Worm (Caenorhabditis elegans) whole organism, L2 larva: Measurements from ENCODE around the gene C31A11.13.

Source experiments
- C34F6.9 ChIP-seq: fragments of 150-350 bp; optimal IDR thresholded peaks from 2 replicates; lab custom pipeline; 2014; ENCODE audit warnings: missing biosample characterization, missing genetic modification characterization
- F13H6.1 ChIP-seq: sonication (generic microtip); optimal IDR thresholded peaks from 2 replicates; lab custom pipeline; 2016; ENCODE audit warnings: missing genetic modification characterization, missing compliant biosample characterization
- R02D3.7 ChIP-seq: fragments of 150-350 bp; optimal IDR thresholded peaks from 2 replicates; lab custom pipeline; 2014; ENCODE audit warnings: missing biosample characterization, missing genetic modification characterization
- ZK546.5 ChIP-seq: sonication (generic microtip); optimal IDR thresholded peaks from 2 replicates; lab custom pipeline; 2017; ENCODE audit warnings: missing biosample characterization, missing genetic modification characterization
- alr-1 ChIP-seq: fragments of 150-350 bp; optimal IDR thresholded peaks from 2 replicates; lab custom pipeline; 2014; ENCODE audit warnings: missing biosample characterization, missing genetic modification characterization
- ama-1 ChIP-seq: fragments of 150-350 bp; optimal IDR thresholded peaks from 2 replicates; lab custom pipeline; 2018; ENCODE audit warnings: inconsistent platforms
- blmp-1 ChIP-seq: sonication (generic microtip); optimal IDR thresholded peaks from 2 replicates; lab custom pipeline; 2017; ENCODE audit warnings: missing genetic modification characterization, mild to moderate bottlenecking, missing compliant biosample characterization, antibody characterized with exemption, moderate library complexity; ENCODE audit not compliant: insufficient read depth
- ceh-16 ChIP-seq: fragments of 150-350 bp; optimal IDR thresholded peaks from 2 replicates; lab custom pipeline; 2014; ENCODE audit warnings: missing biosample characterization, missing genetic modification characterization
- ceh-82 ChIP-seq: fragments of 150-350 bp; optimal IDR thresholded peaks from 2 replicates; lab custom pipeline; 2014; ENCODE audit warnings: missing biosample characterization, missing genetic modification characterization
- dmd-4 ChIP-seq: sonication (generic microtip); optimal IDR thresholded peaks from 2 replicates; lab custom pipeline; 2017; ENCODE audit warnings: missing biosample characterization, missing genetic modification characterization
- egl-27 ChIP-seq: sonication (generic microtip); optimal IDR thresholded peaks from 3 replicates; lab custom pipeline; 2017; ENCODE audit warnings: missing biosample characterization, missing genetic modification reagents, missing genetic modification characterization
- elt-1 ChIP-seq: fragments of 150-350 bp; optimal IDR thresholded peaks from 2 replicates; lab custom pipeline; 2014; ENCODE audit warnings: missing biosample characterization, missing genetic modification characterization
- elt-3 ChIP-seq: sonication (generic microtip); optimal IDR thresholded peaks from 2 replicates; lab custom pipeline; 2017; ENCODE audit warnings: missing biosample characterization, missing genetic modification characterization
- fos-1 ChIP-seq: fragments of 150-350 bp; optimal IDR thresholded peaks from 2 replicates; lab custom pipeline; 2014; ENCODE audit warnings: missing biosample characterization, missing genetic modification characterization
- gmeb-1 ChIP-seq: fragments of 150-350 bp; optimal IDR thresholded peaks from 2 replicates; lab custom pipeline; 2014; ENCODE audit warnings: missing biosample characterization, missing genetic modification characterization
- lin-13 ChIP-seq: fragments of 150-350 bp; optimal IDR thresholded peaks from 2 replicates; lab custom pipeline; 2014; ENCODE audit warnings: missing biosample characterization, missing genetic modification reagents, missing genetic modification characterization
- lsy-2 ChIP-seq, 2 experiments: fragments of 150-350 bp in 1 of 2; sonication (generic microtip) in 1 of 2; optimal IDR thresholded peaks; 2 replicates each; lab custom pipeline; 2014 to 2017; ENCODE audit warnings: missing biosample characterization in 2 of 2, missing genetic modification characterization in 2 of 2
- mab-5 ChIP-seq: fragments of 150-350 bp; optimal IDR thresholded peaks from 2 replicates; lab custom pipeline; 2014; ENCODE audit warnings: missing biosample characterization, missing genetic modification characterization
- mbf-1 ChIP-seq: sonication (generic microtip); optimal IDR thresholded peaks from 2 replicates; lab custom pipeline; 2017; ENCODE audit warnings: missing biosample characterization, missing genetic modification characterization
- mdl-1 ChIP-seq, 2 experiments: fragments of 150-350 bp in 1 of 2; sonication (generic microtip) in 1 of 2; optimal IDR thresholded peaks; 2 replicates each; lab custom pipeline; 2017; ENCODE audit warnings: missing biosample characterization in 2 of 2, missing genetic modification characterization in 2 of 2
- nhr-10 ChIP-seq: sonication (generic microtip); optimal IDR thresholded peaks from 2 replicates; lab custom pipeline; 2017; ENCODE audit warnings: missing biosample characterization, missing genetic modification characterization
- nhr-11 ChIP-seq: fragments of 150-350 bp; optimal IDR thresholded peaks from 2 replicates; lab custom pipeline; 2014; ENCODE audit warnings: missing biosample characterization, missing genetic modification characterization
- nhr-12 ChIP-seq: fragments of 150-350 bp; optimal IDR thresholded peaks from 2 replicates; lab custom pipeline; 2014; ENCODE audit warnings: missing biosample characterization, missing genetic modification characterization
- nhr-129 ChIP-seq: fragments of 150-350 bp; optimal IDR thresholded peaks from 2 replicates; lab custom pipeline; 2014; ENCODE audit warnings: missing biosample characterization, missing genetic modification characterization
- nhr-23 ChIP-seq: fragments of 150-350 bp; optimal IDR thresholded peaks from 2 replicates; lab custom pipeline; 2014; ENCODE audit warnings: missing biosample characterization, missing genetic modification reagents, missing genetic modification characterization
- nhr-237 ChIP-seq: fragments of 150-350 bp; optimal IDR thresholded peaks from 2 replicates; lab custom pipeline; 2014; ENCODE audit warnings: missing biosample characterization, missing genetic modification characterization
- nhr-25 ChIP-seq: fragments of 150-350 bp; sonication (generic microtip); optimal IDR thresholded peaks from 3 replicates; lab custom pipeline; 2014; ENCODE audit warnings: missing biosample characterization, missing genetic modification characterization
- nhr-6 ChIP-seq: fragments of 150-350 bp; optimal IDR thresholded peaks from 2 replicates; lab custom pipeline; 2014; ENCODE audit warnings: missing biosample characterization, missing genetic modification characterization
- peb-1 ChIP-seq: fragments of 150-350 bp; optimal IDR thresholded peaks from 2 replicates; lab custom pipeline; 2014; ENCODE audit warnings: missing biosample characterization, missing genetic modification characterization
- sem-4 ChIP-seq: fragments of 150-350 bp; optimal IDR thresholded peaks from 2 replicates; lab custom pipeline; 2014; ENCODE audit warnings: missing biosample characterization, missing genetic modification reagents, missing genetic modification characterization
- sma-3 ChIP-seq: sonication (generic microtip); optimal IDR thresholded peaks from 2 replicates; lab custom pipeline; 2016; ENCODE audit warnings: missing genetic modification reagents, missing genetic modification characterization, missing compliant biosample characterization
- sma-9 ChIP-seq, 2 experiments: fragments of 150-350 bp in 1 of 2; sonication (generic microtip) in 1 of 2; optimal IDR thresholded peaks; 2 replicates each; lab custom pipeline; 2014 to 2016; ENCODE audit warnings: missing genetic modification characterization in 2 of 2, mild to moderate bottlenecking in 1 of 2, missing biosample characterization in 1 of 2, missing compliant biosample characterization in 1 of 2, missing genetic modification reagents in 1 of 2, moderate library complexity in 1 of 2
- unc-62 ChIP-seq: fragments of 150-350 bp; optimal IDR thresholded peaks from 2 replicates; lab custom pipeline; 2014; ENCODE audit warnings: missing biosample characterization, missing genetic modification reagents, missing genetic modification characterization
- zag-1 ChIP-seq: fragments of 150-350 bp; optimal IDR thresholded peaks from 2 replicates; lab custom pipeline; 2014; ENCODE audit warnings: missing biosample characterization, missing genetic modification characterization
- ztf-1 ChIP-seq: fragments of 200-800 bp; sonication (Bioruptor generic); conservative IDR thresholded peaks from 2 replicates; pipeline ENCODE4 v1.3.6; 2022; ENCODE audit warnings: missing genetic modification characterization, missing compliant biosample characterization
- ztf-11 ChIP-seq: sonication (generic microtip); optimal IDR thresholded peaks from 2 replicates; lab custom pipeline; 2017; ENCODE audit warnings: missing biosample characterization, missing genetic modification characterization
- ztf-4 ChIP-seq: fragments of 150-350 bp; optimal IDR thresholded peaks from 2 replicates; lab custom pipeline; 2014; ENCODE audit warnings: missing biosample characterization, missing genetic modification characterization

Gene C31A11.13

DNA sequence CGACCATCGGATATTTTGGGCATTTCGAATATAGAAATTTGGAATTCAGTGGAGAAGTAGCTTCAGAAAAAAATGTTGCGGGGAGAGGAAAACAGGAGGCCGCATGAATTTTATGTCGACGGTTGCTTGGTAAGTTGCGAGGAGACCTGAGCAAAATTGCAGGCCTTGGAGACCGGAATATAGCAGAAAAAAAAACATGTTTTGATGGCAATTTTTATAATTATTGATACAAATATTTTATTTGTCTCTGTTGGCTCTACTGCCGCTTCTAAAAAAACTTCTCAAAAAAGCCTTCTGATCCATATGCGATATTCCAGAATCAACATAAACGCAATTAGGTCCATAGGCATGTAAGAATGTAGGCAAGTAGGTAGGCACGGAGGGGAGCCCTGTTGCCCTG, 27.0 kb downstream of the C31A11.13 start, which contains the start of gene pacl-1:
Gene pacl-1, minus strand, starts transcription at position 101 of the 400 bp plus-strand sequence.
- TF ChIP-seq ama-1 (lab: Kevin White, UChicago) (no peak), ceh-82 (tag; lab: Kevin White, UChicago) (no peak), elt-1 (tag; lab: Kevin White, UChicago) (no peak), gmeb-1 (tag; lab: Kevin White, UChicago) (no peak), ztf-4 (tag; lab: Kevin White, UChicago) (no peak), nhr-6 (tag; lab: Kevin White, UChicago) (no peak), ztf-1 (no peak), F13H6.1 (no peak), nhr-237 (tag; lab: Kevin White, UChicago) (no peak), nhr-10 (tag; lab: Kevin White, UChicago) (no peak), ZK546.5 (tag; lab: Kevin White, UChicago) (no peak), R02D3.7 (tag; lab: Kevin White, UChicago) (no peak), egl-27 (tag; lab: Kevin White, UChicago) (no peak), nhr-129 (no peak)

DNA sequence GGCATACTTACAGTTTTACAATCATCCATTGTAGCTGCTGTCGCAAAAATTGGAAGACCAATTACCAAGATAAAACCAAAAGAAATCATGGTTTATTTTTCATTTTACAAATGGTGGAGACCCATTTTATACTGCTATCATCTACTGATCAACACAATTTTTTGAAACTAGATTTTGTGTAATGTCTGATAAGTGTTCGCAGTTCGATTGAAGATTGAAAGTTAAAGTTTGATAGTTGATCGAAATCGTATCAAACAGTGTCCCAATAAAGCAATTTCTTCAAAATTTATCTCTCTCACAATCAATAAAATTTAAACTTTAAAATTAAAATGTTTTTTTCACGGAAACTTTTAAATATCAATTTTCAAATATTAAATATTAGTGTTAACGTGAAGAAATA, 31.2 kb downstream of the C31A11.13 start, which contains the start of gene T13F3.6:
Gene T13F3.6, minus strand, starts transcription at position 101 of the 400 bp plus-strand sequence.
- TF ChIP-seq blmp-1 (tag; lab: Kevin White, UChicago) (no peak), R02D3.7 (tag; lab: Kevin White, UChicago) (no peak), ZK546.5 (tag; lab: Kevin White, UChicago) (no peak)

DNA sequence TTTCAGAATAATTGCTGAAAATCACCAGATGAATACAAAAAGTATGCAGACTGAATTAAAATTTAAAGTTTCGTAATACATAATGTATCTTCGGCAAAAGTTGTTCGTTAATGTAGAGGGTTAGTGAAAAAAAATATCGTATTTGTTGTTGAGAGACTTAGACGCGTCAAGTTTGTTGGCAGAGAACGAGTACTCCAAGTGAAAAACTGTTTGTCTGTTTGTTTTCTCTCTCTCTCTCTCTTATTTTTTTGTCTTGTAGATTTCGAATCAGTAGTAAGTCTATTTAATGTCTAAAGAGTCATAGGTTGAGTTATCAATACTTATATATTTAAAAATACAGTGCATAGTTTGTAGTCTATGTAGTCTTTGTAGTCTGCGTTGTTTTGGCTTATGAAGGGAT, 32.8 kb downstream of the C31A11.13 start, which contains the start of the genes fbxa-2 and T13F3.8:
Gene fbxa-2, minus strand, starts transcription at position 101 of the 400 bp plus-strand sequence.
Gene T13F3.8, plus strand, starts transcription at position 245 of the 400 bp plus-strand sequence.
- TF ChIP-seq ceh-16 (no peak), gmeb-1 (tag; lab: Kevin White, UChicago) (no peak), ama-1 (lab: Kevin White, UChicago) (no peak), zag-1 (tag; lab: Kevin White, UChicago) (no peak), elt-3 (tag; lab: Kevin White, UChicago) (no peak), nhr-11 (no peak), nhr-23 (no peak), nhr-25 (tag; lab: Kevin White, UChicago) (no peak), dmd-4 (no peak), ztf-11 (no peak), C34F6.9 (tag; lab: Kevin White, UChicago) (no peak)

DNA sequence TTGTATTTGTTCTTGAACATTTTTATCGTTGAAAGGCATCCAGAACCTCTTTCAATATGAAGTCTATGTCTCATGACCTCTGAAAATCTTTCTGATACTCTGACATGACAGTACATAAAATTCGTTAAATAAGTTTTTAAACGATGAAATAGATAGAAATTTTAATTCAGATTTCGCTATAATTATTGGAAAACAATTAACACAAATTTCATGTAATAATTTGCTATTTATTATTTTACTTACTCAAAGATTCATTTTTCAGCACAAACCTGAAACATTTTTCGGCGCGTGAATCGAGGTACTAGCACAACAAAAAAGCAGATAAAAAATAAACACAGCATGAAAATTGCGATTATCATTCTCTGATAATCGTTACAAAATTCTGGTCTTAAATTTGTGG, 35.8 kb downstream of the C31A11.13 start, which contains the start of gene T13F3.4:
Gene T13F3.4, minus strand, starts transcription at position 101 of the 400 bp plus-strand sequence.
- TF ChIP-seq nhr-12 (tag; lab: Kevin White, UChicago) (no peak), sem-4 (no peak), C34F6.9 (tag; lab: Kevin White, UChicago) (no peak), lsy-2 (tag; optimal IDR thresholded peaks at IDR 0.05; lab: Kevin White, UChicago) (no peak), lin-13 (no peak), nhr-23 (no peak), fos-1 (tag; lab: Kevin White, UChicago) (no peak), peb-1 (no peak), gmeb-1 (tag; lab: Kevin White, UChicago) (no peak), ztf-4 (tag; lab: Kevin White, UChicago) (no peak), ZK546.5 (tag; lab: Kevin White, UChicago) (no peak), elt-3 (tag; lab: Kevin White, UChicago) (no peak), nhr-25 (tag; lab: Kevin White, UChicago) (no peak), sma-3 (GFP tag; lab: Kevin White, UChicago) (no peak), sma-9 (GFP tag; optimal IDR thresholded peaks at IDR 0.05; lab: Kevin White, UChicago) (no peak), sma-9 (tag; optimal IDR thresholded peaks at IDR 0.05; lab: Kevin White, UChicago) (no peak), mbf-1 (tag; lab: Kevin White, UChicago) (no peak), ama-1 (lab: Kevin White, UChicago) (no peak)

DNA sequence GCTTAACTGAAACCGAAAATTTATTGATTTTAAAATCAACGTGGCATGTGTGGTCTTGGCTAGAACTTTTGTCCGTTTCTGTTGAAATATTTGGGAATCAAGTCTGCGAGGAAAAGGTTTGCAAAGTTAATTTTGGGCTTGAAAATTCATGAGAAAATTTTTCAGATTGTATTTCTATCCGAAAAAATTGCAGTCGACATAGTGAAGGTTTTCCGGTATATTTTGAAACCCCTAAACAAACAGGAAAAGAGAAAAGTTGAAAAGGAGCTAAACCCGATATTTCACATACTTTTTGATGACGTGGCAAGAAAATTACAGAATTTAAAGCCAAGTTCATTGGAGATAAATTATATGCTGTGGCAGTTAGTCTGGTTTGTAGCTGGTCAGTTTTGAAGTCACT, 42.7 kb downstream of the C31A11.13 start, which contains the start of gene nhr-127:
Gene nhr-127, plus strand, starts transcription at position 301 of the 400 bp plus-strand sequence.
- TF ChIP-seq nhr-10 (tag; lab: Kevin White, UChicago): no peak
- TF ChIP-seq nhr-237 (tag; lab: Kevin White, UChicago): no peak
- TF ChIP-seq zag-1 (tag; lab: Kevin White, UChicago): no peak
- no peak for TF ChIP-seq mdl-1 (tag; optimal IDR thresholded peaks at IDR 0.05; lab: Kevin White, UChicago)
- no peak for TF ChIP-seq R02D3.7 (tag; lab: Kevin White, UChicago)
- no peak for TF ChIP-seq C34F6.9 (tag; lab: Kevin White, UChicago)
- TF ChIP-seq ztf-11: no peak
- TF ChIP-seq mab-5 (tag; lab: Kevin White, UChicago): no peak
- no peak for TF ChIP-seq alr-1 (tag; lab: Kevin White, UChicago)
- no peak for TF ChIP-seq unc-62 (GFP tag; lab: Kevin White, UChicago)
- TF ChIP-seq, all 48 proteins: peak for 0
